Fruit fly (Drosophila melanogaster) ovary, adult (tissue): Measurements from ENCODE around the gene CG15200.
A peak's percentile ranks its signal among the peaks of the same experiment; 100 is the strongest.

Experiments used
- CG17801 ChIP-seq: fragments of 200-800 bp; optimal IDR thresholded peaks from 2 replicates; lab custom pipeline; 2019; ENCODE audit warnings: missing biosample characterization, mild to moderate bottlenecking, missing genetic modification characterization, moderate library complexity; ENCODE audit not compliant: partially characterized antibody

The CG15200 gene

dm6 chrX:11182631-11183030 is at the start of gene CG15200:
Gene CG15200 (plus strand): TSS chrX:11182931.
- TF ChIP-seq CG17801 (GFP tag; lab: Kevin White, UChicago), result no peak

- TF ChIP-seq CG17801 (GFP tag; lab: Kevin White, UChicago), result no peak
Observed at dm6 chrX:11135840-11136586, 46.7 kb upstream of the CG15200 start.

- no peak for TF ChIP-seq CG17801 (GFP tag; lab: Kevin White, UChicago)
Observed at dm6 chrX:11136587-11137512, 45.9 kb upstream of the CG15200 start, which contains the start of gene Klp10A. Gene Klp10A (minus strand): TSS chrX:11137118.

- peak; percentile 20 for TF ChIP-seq CG17801 (GFP tag; lab: Kevin White, UChicago)
Observed at dm6 chrX:11137566-11138186, 45.1 kb upstream of the CG15200 start, which contains the start of gene CDK2AP1. Gene CDK2AP1 (plus strand): TSS chrX:11137859.

- TF ChIP-seq CG17801 (GFP tag; lab: Kevin White, UChicago), result no peak
Observed at dm6 chrX:11140163-11140562, 42.6 kb upstream of the CG15200 start, which contains the start of gene ssp7. Gene ssp7 (minus strand): TSS chrX:11140263.

- no peak for TF ChIP-seq CG17801 (GFP tag; lab: Kevin White, UChicago)
Observed at dm6 chrX:11141785-11142591, 40.7 kb upstream of the CG15200 start, which contains the start of the genes CG15199 and CG15202. Gene CG15199 (minus strand): TSS chrX:11141835. Gene CG15202 (plus strand): TSS chrX:11142541.

DNA sequence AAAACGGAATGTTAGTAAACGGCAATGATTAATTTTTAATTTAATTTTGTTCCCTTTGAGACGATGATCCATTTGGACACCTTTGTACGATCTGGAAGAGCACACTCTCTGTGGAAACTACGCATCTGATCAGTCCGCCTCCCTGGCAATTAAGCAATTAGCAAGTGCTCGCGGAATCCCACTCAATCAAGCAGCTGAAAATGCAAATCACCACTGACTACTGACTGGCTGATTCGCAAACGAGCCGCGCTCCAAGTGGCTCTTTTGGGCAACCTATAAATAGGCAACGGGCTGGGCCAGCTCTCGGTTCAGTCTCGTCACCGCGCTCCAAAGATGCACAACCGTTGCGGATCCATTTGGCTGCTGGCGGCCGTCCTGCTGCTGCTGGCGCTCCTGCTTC is 38.9 kb upstream of the CG15200 start, which contains the start of gene CG15201:
Gene CG15201 (plus strand): TSS at position 301 of the 400 bp plus-strand sequence.
- TF ChIP-seq CG17801 (GFP tag; lab: Kevin White, UChicago), result no peak

DNA sequence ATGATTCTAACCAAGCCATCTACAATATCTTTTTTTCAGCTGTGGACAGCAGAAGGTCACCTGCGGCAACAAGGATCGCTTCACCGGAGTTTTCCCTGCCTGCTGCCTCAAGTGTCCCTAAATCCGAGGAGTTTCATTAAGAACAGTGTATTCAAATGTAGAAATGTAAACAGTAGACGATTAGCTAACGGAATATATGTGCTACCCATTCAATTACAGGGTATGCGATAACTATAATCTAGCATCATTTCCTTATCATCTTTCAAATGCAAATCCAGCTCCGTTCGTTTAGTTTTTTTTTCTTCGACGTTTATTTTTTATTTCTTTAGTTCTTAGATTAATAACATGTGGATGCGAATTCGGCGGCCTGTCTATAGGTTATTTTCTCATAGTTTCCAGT is 38.2 kb upstream of the CG15200 start:
- no peak for TF ChIP-seq CG17801 (GFP tag; lab: Kevin White, UChicago)

DNA sequence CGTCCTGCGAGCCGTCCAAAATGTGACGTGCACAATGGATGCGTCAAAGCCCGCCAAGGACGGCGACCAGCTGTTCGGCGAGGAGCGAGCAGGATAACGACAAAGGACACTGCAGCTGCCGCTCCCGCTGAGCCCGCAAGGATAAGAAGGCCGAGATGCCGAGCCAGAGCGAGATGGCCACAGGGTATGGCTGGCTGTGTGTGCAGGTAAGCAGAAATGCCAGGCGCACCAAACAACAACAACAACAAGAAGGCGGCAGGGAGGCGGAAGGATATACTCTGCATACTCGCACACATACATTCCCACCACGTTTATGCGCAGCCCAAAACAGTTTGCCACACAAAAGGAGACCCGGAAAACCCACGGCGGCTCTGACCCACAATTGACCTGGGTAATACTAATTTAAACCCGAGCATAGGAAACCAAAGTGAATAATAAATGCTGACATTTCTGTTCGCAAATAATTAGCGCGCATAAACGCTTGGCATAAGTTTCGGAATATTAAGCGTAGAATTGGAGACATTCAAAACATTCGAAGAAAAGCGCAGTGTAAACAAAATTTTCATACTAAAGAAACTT is 36.0 kb upstream of the CG15200 start:
- TF ChIP-seq CG17801 (GFP tag; lab: Kevin White, UChicago), result peak; percentile 34

DNA sequence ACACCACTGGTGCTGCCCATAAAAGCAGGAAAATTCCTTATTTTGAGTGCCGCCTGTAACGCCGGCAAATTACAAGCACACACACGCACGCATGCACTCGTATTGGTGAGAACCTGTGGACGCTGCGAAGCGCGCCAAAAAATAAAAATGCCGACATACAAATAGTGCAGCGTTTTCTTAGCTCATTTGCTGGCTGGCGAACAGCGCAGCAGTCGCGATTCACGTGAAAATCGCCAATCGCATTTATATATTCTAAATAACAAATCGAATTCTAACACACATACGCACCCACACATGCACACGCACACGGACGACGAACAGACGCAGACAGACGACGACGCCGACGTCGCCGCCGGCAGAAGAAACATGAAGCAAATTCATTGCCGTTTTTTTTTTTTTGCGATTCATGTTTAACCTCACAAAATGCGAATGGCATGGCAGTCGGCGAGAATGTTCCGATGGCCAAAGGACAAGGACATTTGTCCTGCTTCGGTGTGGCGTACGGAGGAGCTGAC is 35.1 kb upstream of the CG15200 start:
- no peak for TF ChIP-seq CG17801 (GFP tag; lab: Kevin White, UChicago)

DNA sequence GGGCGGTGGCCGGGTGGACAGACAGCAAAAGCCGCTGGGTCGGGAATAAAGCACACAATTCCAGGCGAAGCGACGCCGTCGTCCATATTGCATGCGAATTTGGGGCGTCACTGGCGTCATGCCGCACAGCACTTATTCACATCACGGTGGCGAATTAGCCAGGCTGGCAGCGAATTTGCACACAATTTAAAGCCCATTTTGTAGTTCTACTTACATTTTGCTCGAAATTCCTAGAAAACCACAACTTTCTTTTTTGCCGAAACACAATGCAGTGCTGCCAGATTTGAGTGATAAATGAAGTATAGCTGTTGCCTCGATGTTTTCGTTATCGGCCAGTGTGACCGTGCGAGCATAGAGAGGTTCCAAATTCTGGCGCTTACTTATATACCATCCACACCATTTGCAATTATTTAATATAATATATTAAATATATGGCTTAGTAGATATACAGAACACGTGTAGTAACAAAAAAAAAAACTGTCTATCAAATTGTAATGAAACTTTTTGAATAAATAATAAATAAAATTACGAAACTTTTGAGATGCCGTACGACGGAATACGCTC is 34.4 kb upstream of the CG15200 start, which contains the start of gene Ran:
Gene Ran (minus strand): TSS at position 445 of the 564 bp plus-strand sequence.
- no peak for TF ChIP-seq CG17801 (GFP tag; lab: Kevin White, UChicago)

DNA sequence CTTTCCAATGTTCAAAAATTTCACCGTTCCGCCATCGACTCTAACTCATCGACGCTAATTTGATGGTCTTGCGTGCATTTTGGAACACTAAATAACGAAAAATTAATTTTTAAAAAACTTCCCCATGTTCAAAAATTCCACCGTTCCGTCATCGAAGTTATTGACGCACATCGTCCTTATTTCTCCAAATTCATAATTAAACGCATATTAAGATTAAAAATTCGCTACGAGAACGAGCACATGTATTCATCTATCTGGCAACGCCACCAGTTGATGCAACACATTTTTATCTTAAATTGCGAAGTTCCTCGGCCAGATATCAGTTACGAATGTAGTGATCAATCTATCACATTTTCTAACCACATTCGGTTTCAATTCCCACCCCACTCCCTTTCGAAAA is 33.5 kb upstream of the CG15200 start, which contains the start of gene Lint-1:
Gene Lint-1 (plus strand): TSS at position 123 of the 400 bp plus-strand sequence.
- no peak for TF ChIP-seq CG17801 (GFP tag; lab: Kevin White, UChicago)

- no peak for TF ChIP-seq CG17801 (GFP tag; lab: Kevin White, UChicago)
Observed at dm6 chrX:11153413-11153812, 29.3 kb upstream of the CG15200 start.
